Worm (Caenorhabditis elegans) whole organism, mixed stage, embryonic: ENCODE data around the gene ZK822.10.
A peak's percentile ranks its signal among the peaks of the same experiment; 100 is the strongest.

Experiments
- ces-1 ChIP-seq: fragments of 150-350 bp; optimal IDR thresholded peaks from 2 replicates; lab custom pipeline; 2014; ENCODE audit warnings: missing biosample characterization, missing genetic modification reagents, missing genetic modification characterization
- elt-1 ChIP-seq: sonication (generic microtip); optimal IDR thresholded peaks from 2 replicates; lab custom pipeline; 2017; ENCODE audit warnings: missing genetic modification characterization, mild to moderate bottlenecking, missing compliant biosample characterization, antibody characterized with exemption, moderate library complexity, borderline replicate concordance; ENCODE audit not compliant: insufficient read depth
- flh-1 ChIP-seq: fragments of 200-800 bp; sonication (Bioruptor generic); optimal IDR thresholded peaks from 2 replicates; lab custom pipeline; 2018; ENCODE audit warnings: mild to moderate bottlenecking, missing genetic modification characterization, moderate library complexity, missing compliant biosample characterization
- ham-2 ChIP-seq: fragments of 200-800 bp; sonication (Bioruptor generic); optimal IDR thresholded peaks from 2 replicates; lab custom pipeline; 2018; ENCODE audit warnings: mild to moderate bottlenecking, missing genetic modification characterization, missing compliant biosample characterization
- lin-13 ChIP-seq: fragments of 150-350 bp; optimal IDR thresholded peaks from 2 replicates; lab custom pipeline; 2014; ENCODE audit warnings: missing biosample characterization, missing genetic modification characterization
- nhr-12 ChIP-seq: fragments of 150-350 bp; optimal IDR thresholded peaks from 2 replicates; lab custom pipeline; 2014; ENCODE audit warnings: missing biosample characterization, missing genetic modification characterization
- nhr-2 ChIP-seq: fragments of 150-350 bp; optimal IDR thresholded peaks from 2 replicates; lab custom pipeline; 2014; ENCODE audit warnings: missing biosample characterization, missing genetic modification characterization
- pha-4 ChIP-seq: fragments of 150-350 bp; optimal IDR thresholded peaks from 2 replicates; lab custom pipeline; 2018; ENCODE audit warnings: missing biosample characterization, missing genetic modification reagents, missing genetic modification characterization
- snpc-4 ChIP-seq: fragments of 150-350 bp; optimal IDR thresholded peaks from 2 replicates; lab custom pipeline; 2014; ENCODE audit warnings: missing biosample characterization, missing genetic modification characterization
- sptf-1 ChIP-seq: sonication (generic microtip); optimal IDR thresholded peaks from 2 replicates; lab custom pipeline; 2017; ENCODE audit warnings: mild to moderate bottlenecking, missing genetic modification characterization, moderate library complexity, missing compliant biosample characterization
- unc-39 ChIP-seq: fragments of 150-350 bp; optimal IDR thresholded peaks from 2 replicates; lab custom pipeline; 2014; ENCODE audit warnings: missing biosample characterization, missing genetic modification characterization
- unc-62 ChIP-seq: fragments of 150-350 bp; optimal IDR thresholded peaks from 2 replicates; lab custom pipeline; 2014; ENCODE audit warnings: missing biosample characterization, missing genetic modification reagents, missing genetic modification characterization
- zip-8 ChIP-seq: fragments of 150-350 bp; optimal IDR thresholded peaks from 2 replicates; lab custom pipeline; 2014; ENCODE audit warnings: missing biosample characterization, missing genetic modification characterization
- ztf-11 ChIP-seq: fragments of 150-350 bp; optimal IDR thresholded peaks from 2 replicates; lab custom pipeline; 2014; ENCODE audit warnings: missing biosample characterization, missing genetic modification characterization

- TF ChIP-seq sptf-1 (tag; lab: Kevin White, UChicago) (no peak), nhr-12 (no peak), ztf-11 (tag; lab: Kevin White, UChicago) (no peak), flh-1 (no peak), elt-1 (peak; percentile 66), unc-39 (tag; lab: Kevin White, UChicago) (no peak), lin-13 (no peak), ham-2 (GFP tag; lab: Kevin White, UChicago) (no peak), unc-62 (GFP tag; lab: Kevin White, UChicago) (no peak), zip-8 (no peak), pha-4 (tag; lab: Kevin White, UChicago) (no peak), snpc-4 (tag; lab: Kevin White, UChicago) (no peak), nhr-2 (tag; lab: Kevin White, UChicago) (no peak), ces-1 (GFP tag; lab: Kevin White, UChicago) (no peak)
These were observed 16.5 kb upstream of the ZK822.10 start for ce11 chrIV:11900399-11900798.
